Worm (Caenorhabditis elegans) whole organism, midembryonic: ENCODE measurements around the gene ceh-54.

ENCODE experiments used
- T22C8.4 ChIP-seq: fragments of 200-800 bp; sonication (Bioruptor generic); IDR thresholded peaks from 2 replicates; pipeline ENCODE4 v1.3.6; 2022; ENCODE audit warnings: missing genetic modification characterization, missing compliant biosample characterization
- cog-1 ChIP-seq: sonication (generic microtip); optimal IDR thresholded peaks from 2 replicates; lab custom pipeline; 2016; ENCODE audit warnings: missing genetic modification characterization, missing compliant biosample characterization
- flt-1 ChIP-seq: fragments of 200-800 bp; sonication (Bioruptor generic); IDR thresholded peaks from 2 replicates; pipeline ENCODE4 v1.3.6; 2022; ENCODE audit warnings: missing genetic modification characterization, missing compliant biosample characterization
- klf-2 ChIP-seq: fragments of 200-800 bp; sonication (Bioruptor generic); conservative IDR thresholded peaks from 2 replicates; pipeline ENCODE4 v1.3.6; 2022; ENCODE audit warnings: missing genetic modification reagents, missing genetic modification characterization, missing compliant biosample characterization
- med-1 ChIP-seq: sonication (generic microtip); optimal IDR thresholded peaks from 2 replicates; lab custom pipeline; 2017; ENCODE audit warnings: missing genetic modification characterization, mild to moderate bottlenecking, missing compliant biosample characterization, antibody characterized with exemption, missing genetic modification reagents; ENCODE audit not compliant: insufficient read depth
- ref-1 ChIP-seq: fragments of 200-800 bp; sonication (Bioruptor generic); conservative IDR thresholded peaks from 2 replicates; pipeline ENCODE4 v1.3.6; 2022; ENCODE audit warnings: missing genetic modification reagents, missing genetic modification characterization, missing compliant biosample characterization
- tab-1 ChIP-seq: fragments of 200-800 bp; sonication (Bioruptor generic); IDR thresholded peaks from 2 replicates; pipeline ENCODE4 v1.3.6; 2022; ENCODE audit warnings: missing genetic modification characterization, missing compliant biosample characterization
- ztf-23 ChIP-seq: fragments of 200-800 bp; sonication (Bioruptor generic); IDR thresholded peaks from 2 replicates; pipeline ENCODE4 v1.3.6; 2022; ENCODE audit warnings: missing genetic modification reagents, missing genetic modification characterization, missing compliant biosample characterization
- ztf-29 ChIP-seq: fragments of 200-800 bp; sonication (Bioruptor generic); IDR thresholded peaks from 2 replicates; pipeline ENCODE4 v1.3.6; 2022; ENCODE audit warnings: missing genetic modification reagents, missing genetic modification characterization, missing compliant biosample characterization

The ceh-54 gene

ce11 chrX:6202809-6203208 lies 8.8 kb upstream of the ceh-54 start:
- TF ChIP-seq ztf-23 (GFP tag; lab: Robert Waterston, UW), result no peak
- no peak for TF ChIP-seq klf-2 (GFP tag; lab: Robert Waterston, UW)
- TF ChIP-seq ref-1, result no peak
- no peak for TF ChIP-seq med-1 (GFP tag; lab: Kevin White, UChicago)
- TF ChIP-seq cog-1 (tag; lab: Kevin White, UChicago), result no peak
- no peak for TF ChIP-seq tab-1 (GFP tag; lab: Robert Waterston, UW)
- no peak for TF ChIP-seq flt-1 (GFP tag; lab: Robert Waterston, UW)
- no peak for TF ChIP-seq T22C8.4 (GFP tag; lab: Robert Waterston, UW)
- TF ChIP-seq ztf-29 (GFP tag; lab: Robert Waterston, UW), result no peak

- no peak for TF ChIP-seq T22C8.4 (GFP tag; lab: Robert Waterston, UW)
- no peak for TF ChIP-seq ztf-29 (GFP tag; lab: Robert Waterston, UW)
- no peak for TF ChIP-seq med-1 (GFP tag; lab: Kevin White, UChicago)
- TF ChIP-seq ref-1, result no peak
- no peak for TF ChIP-seq cog-1 (tag; lab: Kevin White, UChicago)
- no peak for TF ChIP-seq klf-2 (GFP tag; lab: Robert Waterston, UW)
- no peak for TF ChIP-seq flt-1 (GFP tag; lab: Robert Waterston, UW)
- no peak for TF ChIP-seq ztf-23 (GFP tag; lab: Robert Waterston, UW)
- TF ChIP-seq tab-1 (GFP tag; lab: Robert Waterston, UW), result no peak
These were observed 7.5 kb upstream of the ceh-54 start for ce11 chrX:6201542-6201941.

ce11 chrX:6196627-6197026 lies 2.6 kb upstream of the ceh-54 start, which contains the start of gene daf-9:
daf-9 (plus strand) TSS chrX:6196927.
- TF ChIP-seq flt-1 (GFP tag; lab: Robert Waterston, UW) (no peak), cog-1 (tag; lab: Kevin White, UChicago) (no peak), ref-1 (no peak), klf-2 (GFP tag; lab: Robert Waterston, UW) (no peak), med-1 (GFP tag; lab: Kevin White, UChicago) (no peak), T22C8.4 (GFP tag; lab: Robert Waterston, UW) (no peak), ztf-29 (GFP tag; lab: Robert Waterston, UW) (no peak), tab-1 (GFP tag; lab: Robert Waterston, UW) (no peak), ztf-23 (GFP tag; lab: Robert Waterston, UW) (no peak)

- no peak for TF ChIP-seq flt-1 (GFP tag; lab: Robert Waterston, UW)
- no peak for TF ChIP-seq med-1 (GFP tag; lab: Kevin White, UChicago)
- TF ChIP-seq ztf-29 (GFP tag; lab: Robert Waterston, UW), result no peak
These were observed 4.1 kb downstream of the ceh-54 start, which contains the start of gene T13C5.9 for ce11 chrX:6189955-6190354. T13C5.9 (plus strand) TSS chrX:6190255.

- TF ChIP-seq ref-1 (no peak), ztf-23 (GFP tag; lab: Robert Waterston, UW) (no peak), med-1 (GFP tag; lab: Kevin White, UChicago) (no peak), flt-1 (GFP tag; lab: Robert Waterston, UW) (no peak), T22C8.4 (GFP tag; lab: Robert Waterston, UW) (no peak), klf-2 (GFP tag; lab: Robert Waterston, UW) (no peak), cog-1 (tag; lab: Kevin White, UChicago) (no peak), tab-1 (GFP tag; lab: Robert Waterston, UW) (no peak), ztf-29 (GFP tag; lab: Robert Waterston, UW) (no peak)
These were observed 6.2 kb downstream of the ceh-54 start, which contains the start of gene T13C5.10 for ce11 chrX:6187848-6188247. T13C5.10 (plus strand) TSS chrX:6188148.

ce11 chrX:6184709-6185108 lies 9.3 kb downstream of the ceh-54 start, which contains the start of gene T13C5.2:
T13C5.2 (plus strand) TSS chrX:6185009.
- TF ChIP-seq ztf-29 (GFP tag; lab: Robert Waterston, UW) (no peak), T22C8.4 (GFP tag; lab: Robert Waterston, UW) (no peak), cog-1 (tag; lab: Kevin White, UChicago) (no peak), tab-1 (GFP tag; lab: Robert Waterston, UW) (no peak), ztf-23 (GFP tag; lab: Robert Waterston, UW) (no peak), med-1 (GFP tag; lab: Kevin White, UChicago) (no peak), ref-1 (no peak), klf-2 (GFP tag; lab: Robert Waterston, UW) (no peak), flt-1 (GFP tag; lab: Robert Waterston, UW) (no peak)

- TF ChIP-seq cog-1 (tag; lab: Kevin White, UChicago), result no peak
- no peak for TF ChIP-seq ref-1
- no peak for TF ChIP-seq flt-1 (GFP tag; lab: Robert Waterston, UW)
- TF ChIP-seq ztf-23 (GFP tag; lab: Robert Waterston, UW), result no peak
- no peak for TF ChIP-seq ztf-29 (GFP tag; lab: Robert Waterston, UW)
- TF ChIP-seq tab-1 (GFP tag; lab: Robert Waterston, UW), result no peak
- no peak for TF ChIP-seq med-1 (GFP tag; lab: Kevin White, UChicago)
- no peak for TF ChIP-seq T22C8.4 (GFP tag; lab: Robert Waterston, UW)
- no peak for TF ChIP-seq klf-2 (GFP tag; lab: Robert Waterston, UW)
These were observed 13.7 kb downstream of the ceh-54 start, which contains the start of gene T13C5.7 for ce11 chrX:6180293-6180692. T13C5.7 (plus strand) TSS chrX:6180593.

ce11 chrX:6178989-6179388 lies 15.1 kb downstream of the ceh-54 start:
- TF ChIP-seq ztf-23 (GFP tag; lab: Robert Waterston, UW) (no peak), ref-1 (no peak), klf-2 (GFP tag; lab: Robert Waterston, UW) (no peak), tab-1 (GFP tag; lab: Robert Waterston, UW) (no peak), flt-1 (GFP tag; lab: Robert Waterston, UW) (no peak), ztf-29 (GFP tag; lab: Robert Waterston, UW) (no peak), med-1 (GFP tag; lab: Kevin White, UChicago) (no peak), cog-1 (tag; lab: Kevin White, UChicago) (no peak), T22C8.4 (GFP tag; lab: Robert Waterston, UW) (no peak)

ce11 chrX:6177944-6178566 lies 16.0 kb downstream of the ceh-54 start, which contains the start of the genes T25B2.4 and T13C5.3:
T25B2.4 (plus strand) TSS chrX:6178244.
T13C5.3 (plus strand) TSS chrX:6178516.
- no peak for TF ChIP-seq ztf-29 (GFP tag; lab: Robert Waterston, UW)
- TF ChIP-seq ref-1, result no peak
- TF ChIP-seq tab-1 (GFP tag; lab: Robert Waterston, UW), result no peak
- no peak for TF ChIP-seq ztf-23 (GFP tag; lab: Robert Waterston, UW)
- no peak for TF ChIP-seq cog-1 (tag; lab: Kevin White, UChicago)
- TF ChIP-seq klf-2 (GFP tag; lab: Robert Waterston, UW), result no peak
- TF ChIP-seq T22C8.4 (GFP tag; lab: Robert Waterston, UW), result no peak
